Worm (Caenorhabditis elegans) whole organism, midembryonic: ENCODE results near the gene C16A3.6.

ENCODE experiments used
- T22C8.4 ChIP-seq: fragments of 200-800 bp; sonication (Bioruptor generic); IDR thresholded peaks from 2 replicates; pipeline ENCODE4 v1.3.6; 2022; ENCODE audit warnings: missing genetic modification characterization, missing compliant biosample characterization
- flt-1 ChIP-seq: fragments of 200-800 bp; sonication (Bioruptor generic); IDR thresholded peaks from 2 replicates; pipeline ENCODE4 v1.3.6; 2022; ENCODE audit warnings: missing genetic modification characterization, missing compliant biosample characterization
- klf-2 ChIP-seq: fragments of 200-800 bp; sonication (Bioruptor generic); conservative IDR thresholded peaks from 2 replicates; pipeline ENCODE4 v1.3.6; 2022; ENCODE audit warnings: missing genetic modification reagents, missing genetic modification characterization, missing compliant biosample characterization
- med-1 ChIP-seq: sonication (generic microtip); optimal IDR thresholded peaks from 2 replicates; lab custom pipeline; 2017; ENCODE audit warnings: missing genetic modification characterization, mild to moderate bottlenecking, missing compliant biosample characterization, antibody characterized with exemption, missing genetic modification reagents; ENCODE audit not compliant: insufficient read depth
- ref-1 ChIP-seq: fragments of 200-800 bp; sonication (Bioruptor generic); conservative IDR thresholded peaks from 2 replicates; pipeline ENCODE4 v1.3.6; 2022; ENCODE audit warnings: missing genetic modification reagents, missing genetic modification characterization, missing compliant biosample characterization
- tab-1 ChIP-seq: fragments of 200-800 bp; sonication (Bioruptor generic); IDR thresholded peaks from 2 replicates; pipeline ENCODE4 v1.3.6; 2022; ENCODE audit warnings: missing genetic modification characterization, missing compliant biosample characterization
- ztf-23 ChIP-seq: fragments of 200-800 bp; sonication (Bioruptor generic); IDR thresholded peaks from 2 replicates; pipeline ENCODE4 v1.3.6; 2022; ENCODE audit warnings: missing genetic modification reagents, missing genetic modification characterization, missing compliant biosample characterization

ce11 chrIII:6415306-6415973 is 36.4 kb downstream of the C16A3.6 start, which contains the start of gene nas-4:
- TF ChIP-seq ref-1 (GFP tag; lab: Robert Waterston, UW) (no peak), ztf-23 (GFP tag; lab: Robert Waterston, UW) (no peak), klf-2 (GFP tag; lab: Robert Waterston, UW) (no peak), med-1 (GFP tag; lab: Kevin White, UChicago) (no peak), tab-1 (GFP tag; lab: Robert Waterston, UW) (no peak), T22C8.4 (no peak), flt-1 (GFP tag; lab: Robert Waterston, UW) (no peak)
